ENCODE assay signal across 1 fruit fly cellular context in genomic region chr3L:2631406-2631805, dm6.
A peak's percentile ranks its signal among the peaks of the same experiment; 100 is the strongest.
TF ChIP-seq lines count a peak whose summit lies in the region.

Gene CG42245, plus strand, starts transcription at chr3L:2631715.
Gene MEP-1, plus strand, starts transcription at chr3L:2631715.

TF ChIP-seq in whole organism, embryonic, 481 proteins besides CTCF, POLR2A, EP300 and RAD21 (continued from another document):
- peak; percentile 54 for TF ChIP-seq Mad (GFP tag; optimal IDR thresholded peaks at IDR 0.05; lab: Kevin White, UChicago)
- TF ChIP-seq shn (GFP tag; optimal IDR thresholded peaks at IDR 0.05; lab: Kevin White, UChicago) = peak; percentile 25
- peak; percentile 26 to 55 for TF ChIP-seq Hr51 (GFP tag; optimal IDR thresholded peaks at IDR 0.05; lab: Kevin White, UChicago)
- peak; percentile 25 for TF ChIP-seq CG18619 (GFP tag; optimal IDR thresholded peaks at IDR 0.05; lab: Kevin White, UChicago)
- TF ChIP-seq Oli (tag; optimal IDR thresholded peaks at IDR 0.05; lab: Kevin White, UChicago) = peak; percentile 43
- TF ChIP-seq vfl (GFP tag; optimal IDR thresholded peaks at IDR 0.05; lab: Kevin White, UChicago) = peak; percentile 11
- peak; percentile 42 for TF ChIP-seq sug (tag; optimal IDR thresholded peaks at IDR 0.05; lab: Kevin White, UChicago)
- no peak for TF ChIP-seq CG14441 (GFP tag; IDR thresholded peaks at IDR 0.05; lab: Robert Waterston, UW)
- TF ChIP-seq CG32767 (GFP tag; IDR thresholded peaks at IDR 0.05; lab: Robert Waterston, UW) = no peak
- no peak for TF ChIP-seq Taf1 (GFP tag; IDR thresholded peaks at IDR 0.05; lab: Robert Waterston, UW)
- no peak for TF ChIP-seq TFAM (GFP tag; optimal IDR thresholded peaks at IDR 0.05; lab: Kevin White, UChicago)
- 0 out of 3 replicates have a peak, but pooled peaks have one; percentile 44 for TF ChIP-seq otp (GFP tag; IDR thresholded peaks at IDR 0.05; lab: Robert Waterston, UW)
- TF ChIP-seq CG11504 (tag; optimal IDR thresholded peaks at IDR 0.05; lab: Kevin White, UChicago) = peak; percentile 66
- no peak for TF ChIP-seq Rfx (GFP tag; IDR thresholded peaks at IDR 0.05; lab: Robert Waterston, UW)
- no peak for TF ChIP-seq klu (GFP tag; IDR thresholded peaks at IDR 0.05; lab: Robert Waterston, UW)
- TF ChIP-seq CkIIα-i1 (GFP tag; IDR thresholded peaks at IDR 0.05; lab: Robert Waterston, UW) = no peak
- no peak for TF ChIP-seq CG4360 (GFP tag; IDR thresholded peaks at IDR 0.05; lab: Robert Waterston, UW)
- TF ChIP-seq CG1603 (tag; optimal IDR thresholded peaks at IDR 0.05; lab: Kevin White, UChicago) = peak; percentile 71
- peak; percentile 38 for TF ChIP-seq CG18764 (GFP tag; optimal IDR thresholded peaks at IDR 0.05; lab: Kevin White, UChicago)
- no peak for TF ChIP-seq Hr78 (GFP tag; optimal IDR thresholded peaks at IDR 0.05; lab: Kevin White, UChicago)
- no peak for TF ChIP-seq CG10565 (GFP tag; optimal IDR thresholded peaks at IDR 0.05; lab: Kevin White, UChicago)
- TF ChIP-seq Hr3 (GFP tag; optimal IDR thresholded peaks at IDR 0.05; lab: Kevin White, UChicago) = peak; percentile 20
- TF ChIP-seq lilli (GFP tag; optimal IDR thresholded peaks at IDR 0.05; lab: Kevin White, UChicago) = peak; percentile 81
- no peak for TF ChIP-seq Dfd (GFP tag; optimal IDR thresholded peaks at IDR 0.05; lab: Kevin White, UChicago)
- TF ChIP-seq CrebB (tag; optimal IDR thresholded peaks at IDR 0.05; lab: Kevin White, UChicago) = no peak
- peak; percentile 71 for TF ChIP-seq CG3847 (GFP tag; IDR thresholded peaks at IDR 0.05; lab: Robert Waterston, UW)
